Fruit fly (Drosophila melanogaster): ENCODE results near the gene CG17258.

CG17258 gene

dm6 chr2L:2987681-2988381, 47.3 kb downstream of the CG17258 start, which contains the start of the genes Chd1 and Bem46 (continued):
- peak; percentile 6 for TF ChIP-seq CHES-1-like (GFP tag; optimal IDR thresholded peaks at IDR 0.05)
- peak; percentile 84 for TF ChIP-seq ci (GFP tag; IDR thresholded peaks at IDR 0.05)
- TF ChIP-seq dmrt99B (tag; optimal IDR thresholded peaks at IDR 0.05): no peak
- peak; percentile 36 for TF ChIP-seq lbe (GFP tag; optimal IDR thresholded peaks at IDR 0.05)
- TF ChIP-seq CG15601 (tag; optimal IDR thresholded peaks at IDR 0.05): no peak
- TF ChIP-seq NC2β (GFP tag; optimal IDR thresholded peaks at IDR 0.05): peak; percentile 48
- peak; percentile 57 for TF ChIP-seq Atf-2 (GFP tag; optimal IDR thresholded peaks at IDR 0.05)
- TF ChIP-seq CG10366 (GFP tag; IDR thresholded peaks at IDR 0.05): peak; percentile 78
- TF ChIP-seq Kr (GFP tag; optimal IDR thresholded peaks at IDR 0.05): no peak
- TF ChIP-seq CG12219 (GFP tag; optimal IDR thresholded peaks at IDR 0.05): no peak
- TF ChIP-seq CG17568 (GFP tag; optimal IDR thresholded peaks at IDR 0.05): no peak
- peak; percentile 87 for TF ChIP-seq CG17829 (tag; optimal IDR thresholded peaks at IDR 0.05)
- no peak for TF ChIP-seq eve (GFP tag; optimal IDR thresholded peaks at IDR 0.05)
- TF ChIP-seq chif (GFP tag; optimal IDR thresholded peaks at IDR 0.05): peak; percentile 59 to 79
- peak; percentile 4; the same call in 1 of the 2 replicates for TF ChIP-seq ara (GFP tag; IDR thresholded peaks at IDR 0.05)
- TF ChIP-seq Scr (GFP tag; IDR thresholded peaks at IDR 0.05; ENCODE audit: partially characterized antibody): peak; percentile 74
- peak; percentile 66; the same call in 1 of the 2 replicates for TF ChIP-seq ham (GFP tag; IDR thresholded peaks at IDR 0.05)
- TF ChIP-seq CG1647 (GFP tag; optimal IDR thresholded peaks at IDR 0.05): peak; percentile 41
- peak in 1 of 2 experiments; percentile 64 for TF ChIP-seq Hr51 (GFP tag; optimal IDR thresholded peaks at IDR 0.05)
- TF ChIP-seq CG4424 (GFP tag; optimal IDR thresholded peaks at IDR 0.05): peak; percentile 89
- TF ChIP-seq tgo (GFP tag; IDR thresholded peaks at IDR 0.05): peak; percentile 85
- peak; percentile 93 for TF ChIP-seq Med (GFP tag)
- TF ChIP-seq toy (GFP tag; IDR thresholded peaks at IDR 0.05): no peak
- peak; percentile 83 for TF ChIP-seq CG10209 (GFP tag; optimal IDR thresholded peaks at IDR 0.05)
- no peak for TF ChIP-seq ash1 (GFP tag; optimal IDR thresholded peaks at IDR 0.05)
- TF ChIP-seq CG34376 (GFP tag; optimal IDR thresholded peaks at IDR 0.05): no peak
- peak; percentile 77 for TF ChIP-seq nerfin-1 (tag; optimal IDR thresholded peaks at IDR 0.05)
- peak; percentile 10 for TF ChIP-seq MESR4 (GFP tag; optimal IDR thresholded peaks at IDR 0.05)
- peak; percentile 11 for TF ChIP-seq CG31388 (GFP tag; optimal IDR thresholded peaks at IDR 0.05)
- peak; percentile 88 for TF ChIP-seq CG18619 (GFP tag; optimal IDR thresholded peaks at IDR 0.05)
- TF ChIP-seq CG5953 (GFP tag; IDR thresholded peaks at IDR 0.05): peak; percentile 7; the same call in 1 of the 2 replicates
- peak; percentile 90 for TF ChIP-seq YL-1 (GFP tag; optimal IDR thresholded peaks at IDR 0.05)
- peak; percentile 83 for TF ChIP-seq CG9437 (GFP tag; optimal IDR thresholded peaks at IDR 0.05)
- peak; percentile 27; the same call in 1 of the 3 replicates for TF ChIP-seq CG16813 (GFP tag; IDR thresholded peaks at IDR 0.05; ENCODE audit: partially characterized antibody)
- peak; percentile 79 for TF ChIP-seq bab2 (GFP tag; optimal IDR thresholded peaks at IDR 0.05)
- peak; percentile 88 for TF ChIP-seq CG9215 (GFP tag; IDR thresholded peaks at IDR 0.05)
- TF ChIP-seq CG8359 (GFP tag; optimal IDR thresholded peaks at IDR 0.05; ENCODE audit: borderline replicate concordance): peak; percentile 40
- peak; percentile 79 for TF ChIP-seq cwo (GFP tag; optimal IDR thresholded peaks at IDR 0.05)
- TF ChIP-seq CG4282 (GFP tag; optimal IDR thresholded peaks at IDR 0.05): no peak
- peak; percentile 74 for TF ChIP-seq shn (GFP tag; optimal IDR thresholded peaks at IDR 0.05)
- TF ChIP-seq ken (GFP tag; IDR thresholded peaks at IDR 0.05): peak; percentile 83
- TF ChIP-seq inv (GFP tag; IDR thresholded peaks at IDR 0.05; ENCODE audit: partially characterized antibody): peak; percentile 39; the same call in 1 of the 2 replicates
- peak; percentile 70; the same call in 2 of the 3 replicates for TF ChIP-seq CG11560 (tag; IDR thresholded peaks at IDR 0.05)
- peak; percentile 64 to 92 for TF ChIP-seq crp (GFP tag; optimal IDR thresholded peaks at IDR 0.05)
- TF ChIP-seq CG15479 (GFP tag; optimal IDR thresholded peaks at IDR 0.05): peak; percentile 1
- TF ChIP-seq z (GFP tag; IDR thresholded peaks at IDR 0.05): no peak
- TF ChIP-seq tx (GFP tag; optimal IDR thresholded peaks at IDR 0.05): peak; percentile 57
- peak; percentile 69 for TF ChIP-seq ems (GFP tag; optimal IDR thresholded peaks at IDR 0.05)
- no peak for TF ChIP-seq Lim3 (GFP tag; IDR thresholded peaks at IDR 0.05)
